Worm (Caenorhabditis elegans): Measurements from ENCODE around the gene rab-37.

- TF ChIP-seq him-1 (tag; optimal IDR thresholded peaks at IDR 0.05) (no peak), W03F9.2 (tag; optimal IDR thresholded peaks at IDR 0.05) (no peak)
These were observed 13.5 kb downstream of the rab-37 start for ce11 chrX:4222200-4222599.
